Worm (Caenorhabditis elegans): ENCODE data around the gene srsx-18.

DNA sequence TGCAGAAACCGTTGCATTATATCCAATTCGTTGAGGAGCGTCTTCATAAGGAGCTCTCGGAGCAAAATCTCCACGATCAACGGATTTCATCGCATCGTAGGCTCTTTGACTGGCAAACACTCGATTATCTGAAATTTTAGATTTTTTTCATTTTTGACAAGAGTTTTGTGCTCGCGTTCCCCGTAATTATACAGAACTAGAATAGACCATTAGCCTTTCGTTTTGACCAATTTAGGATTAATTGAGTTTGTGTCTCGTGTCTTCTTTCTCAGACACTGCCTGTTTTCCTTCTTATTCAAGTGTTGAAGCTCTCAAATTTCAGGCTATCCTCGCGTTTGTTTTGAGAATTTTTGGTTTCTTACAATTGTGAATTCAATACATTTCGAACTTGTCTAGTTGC, 40.8 kb downstream of the srsx-18 start:
- TF ChIP-seq nhr-237 (tag; optimal IDR thresholded peaks at IDR 0.05) (no peak), nhr-111 (GFP tag; optimal IDR thresholded peaks at IDR 0.05) (no peak), lir-3 (tag; optimal IDR thresholded peaks at IDR 0.05) (no peak), nhr-42 (GFP tag; IDR thresholded peaks at IDR 0.05) (no peak), nhr-11 (tag; optimal IDR thresholded peaks at IDR 0.05) (no peak), duxl-1 (tag; optimal IDR thresholded peaks at IDR 0.05; ENCODE audit: poor library complexity) (no peak), fos-1 (tag; optimal IDR thresholded peaks at IDR 0.05) (no peak), Y48G9A.11 (GFP tag; IDR thresholded peaks at IDR 0.05) (no peak), nhr-41 (GFP tag; IDR thresholded peaks at IDR 0.05) (no peak), nhr-77 (tag; optimal IDR thresholded peaks at IDR 0.05) (no peak), snpc-4 (tag; optimal IDR thresholded peaks at IDR 0.05) (no peak), lin-13 (GFP tag; optimal IDR thresholded peaks at IDR 0.05) (no peak)
